Worm (Caenorhabditis elegans) whole organism, L4 larva: ENCODE data around the gene C53A3.4.

Source experiments
- D1046.2 ChIP-seq: fragments of 200-800 bp; sonication (Bioruptor generic); IDR thresholded peaks from 2 replicates; pipeline ENCODE4 v1.3.6; 2022; ENCODE audit warnings: missing genetic modification characterization, missing compliant biosample characterization
- F10B5.3 ChIP-seq: sonication (generic microtip); optimal IDR thresholded peaks from 2 replicates; lab custom pipeline; 2016; ENCODE audit warnings: mild to moderate bottlenecking, missing genetic modification characterization, missing compliant biosample characterization
- F37D6.2 ChIP-seq: sonication (generic microtip); optimal IDR thresholded peaks from 2 replicates; lab custom pipeline; 2016; ENCODE audit warnings: mild to moderate bottlenecking, missing genetic modification characterization, missing compliant biosample characterization
- T20F7.1 ChIP-seq: fragments of 200-800 bp; sonication (Bioruptor generic); optimal IDR thresholded peaks from 2 replicates; lab custom pipeline; 2018; ENCODE audit warnings: mild to moderate bottlenecking, missing genetic modification characterization, missing compliant biosample characterization
- Y105C5A.15 ChIP-seq: fragments of 200-800 bp; sonication (Bioruptor generic); IDR thresholded peaks from 2 replicates; pipeline ENCODE4 v1.3.6; 2022; ENCODE audit warnings: missing genetic modification characterization, missing compliant biosample characterization
- Y48G9A.11 ChIP-seq: fragments of 200-800 bp; sonication (Bioruptor generic); IDR thresholded peaks from 2 replicates; pipeline ENCODE4 v1.3.6; 2022; ENCODE audit warnings: missing genetic modification reagents, missing genetic modification characterization, missing compliant biosample characterization
- ZK337.2 ChIP-seq: fragments of 200-800 bp; sonication (Bioruptor generic); IDR thresholded peaks from 2 replicates; pipeline ENCODE4 v1.3.6; 2022; ENCODE audit warnings: missing genetic modification reagents, missing genetic modification characterization, missing compliant biosample characterization
- attf-4 ChIP-seq: sonication (generic microtip); optimal IDR thresholded peaks from 3 replicates; lab custom pipeline; 2017; ENCODE audit warnings: missing biosample characterization, missing genetic modification characterization
- ceh-20 ChIP-seq: fragments of 200-800 bp; sonication (Bioruptor generic); IDR thresholded peaks from 2 replicates; pipeline ENCODE4 v1.3.6; 2022; ENCODE audit warnings: missing genetic modification reagents, missing genetic modification characterization, missing compliant biosample characterization
- ceh-32 ChIP-seq: sonication (generic microtip); optimal IDR thresholded peaks from 2 replicates; lab custom pipeline; 2016; ENCODE audit warnings: mild to moderate bottlenecking, missing genetic modification characterization, missing compliant biosample characterization; ENCODE audit not compliant: poor library complexity
- ceh-44 ChIP-seq: fragments of 200-800 bp; sonication (Bioruptor generic); IDR thresholded peaks from 2 replicates; pipeline ENCODE4 v1.3.6; 2022; ENCODE audit warnings: missing genetic modification reagents, missing genetic modification characterization, missing compliant biosample characterization
- cey-2 ChIP-seq: sonication (generic microtip); optimal IDR thresholded peaks from 3 replicates; lab custom pipeline; 2017; ENCODE audit warnings: missing genetic modification characterization, mild to moderate bottlenecking, missing compliant biosample characterization, antibody characterized with exemption, borderline replicate concordance; ENCODE audit not compliant: insufficient read depth
- ctbp-1 ChIP-seq: fragments of 200-800 bp; sonication (Bioruptor generic); IDR thresholded peaks from 2 replicates; pipeline ENCODE4 v1.3.6; 2022; ENCODE audit warnings: missing genetic modification reagents, missing genetic modification characterization, missing compliant biosample characterization
- daf-16 ChIP-seq, 3 experiments: sonication (generic microtip); optimal IDR thresholded peaks; 2 replicates each; lab custom pipeline; 2016 to 2017; ENCODE audit warnings: missing genetic modification characterization in 3 of 3, missing genetic modification reagents in 3 of 3, mild to moderate bottlenecking in 2 of 3, missing compliant biosample characterization in 2 of 3, missing biosample characterization in 1 of 3, moderate library complexity in 1 of 3
- daf-19 ChIP-seq: fragments of 200-800 bp; sonication (Bioruptor generic); conservative IDR thresholded peaks from 2 replicates; pipeline ENCODE4 v1.3.6; 2022; ENCODE audit warnings: missing genetic modification characterization, missing compliant biosample characterization
- dmd-8 ChIP-seq: fragments of 200-800 bp; sonication (Bioruptor generic); IDR thresholded peaks from 2 replicates; pipeline ENCODE4 v1.3.6; 2022; ENCODE audit warnings: missing genetic modification characterization, missing compliant biosample characterization
- dmd-9 ChIP-seq: fragments of 200-800 bp; sonication (Bioruptor generic); IDR thresholded peaks from 2 replicates; pipeline ENCODE4 v1.3.6; 2022; ENCODE audit warnings: missing genetic modification reagents, missing genetic modification characterization, missing compliant biosample characterization
- gei-8 ChIP-seq: fragments of 200-800 bp; sonication (Bioruptor generic); optimal IDR thresholded peaks from 2 replicates; lab custom pipeline; 2018; ENCODE audit warnings: mild to moderate bottlenecking, missing genetic modification characterization, missing compliant biosample characterization
- hif-1 ChIP-seq, 2 experiments: sonication (generic microtip); optimal IDR thresholded peaks; 2 replicates each; lab custom pipeline; 2016 to 2017; ENCODE audit warnings: missing compliant biosample characterization in 2 of 2, missing genetic modification characterization in 2 of 2, missing genetic modification reagents in 2 of 2, missing genotype in 2 of 2, mild to moderate bottlenecking in 1 of 2
- hmg-1.1 ChIP-seq: fragments of 200-800 bp; sonication (Bioruptor generic); IDR thresholded peaks from 2 replicates; pipeline ENCODE4 v1.3.6; 2022; ENCODE audit warnings: missing genetic modification reagents, missing genetic modification characterization, missing compliant biosample characterization
- lim-7 ChIP-seq: fragments of 200-800 bp; sonication (Bioruptor generic); IDR thresholded peaks from 2 replicates; pipeline ENCODE4 v1.3.6; 2022; ENCODE audit warnings: missing genetic modification characterization, missing compliant biosample characterization
- lin-1 ChIP-seq: fragments of 200-800 bp; sonication (Bioruptor generic); IDR thresholded peaks from 2 replicates; pipeline ENCODE4 v1.3.6; 2022; ENCODE audit warnings: missing genetic modification reagents, missing genetic modification characterization, missing compliant biosample characterization
- lin-15B ChIP-seq: fragments of 150-350 bp; sonication (generic microtip); optimal IDR thresholded peaks from 3 replicates; lab custom pipeline; 2014; ENCODE audit warnings: missing biosample characterization, missing genetic modification characterization
- lir-3 ChIP-seq: sonication (generic microtip); optimal IDR thresholded peaks from 2 replicates; lab custom pipeline; 2016; ENCODE audit warnings: mild to moderate bottlenecking, missing genetic modification characterization, missing compliant biosample characterization
- mdl-1 ChIP-seq, 2 experiments: fragments of 150-350 bp in 1 of 2; sonication (generic microtip) in 1 of 2; optimal IDR thresholded peaks; 2 replicates each; lab custom pipeline; 2014 to 2017; ENCODE audit warnings: missing biosample characterization in 2 of 2, missing genetic modification characterization in 2 of 2
- nhr-102 ChIP-seq: sonication (generic microtip); optimal IDR thresholded peaks from 2 replicates; lab custom pipeline; 2016; ENCODE audit warnings: mild to moderate bottlenecking, missing genetic modification characterization, moderate library complexity, missing compliant biosample characterization
- nhr-111 ChIP-seq: fragments of 200-800 bp; sonication (Bioruptor generic); optimal IDR thresholded peaks from 2 replicates; lab custom pipeline; 2018; ENCODE audit warnings: mild to moderate bottlenecking, missing genetic modification characterization, missing compliant biosample characterization
- nhr-41 ChIP-seq: fragments of 200-800 bp; sonication (Bioruptor generic); IDR thresholded peaks from 2 replicates; pipeline ENCODE4 v1.3.6; 2022; ENCODE audit warnings: missing genetic modification reagents, missing genetic modification characterization, missing compliant biosample characterization
- nhr-42 ChIP-seq: fragments of 200-800 bp; sonication (Bioruptor generic); IDR thresholded peaks from 2 replicates; pipeline ENCODE4 v1.3.6; 2022; ENCODE audit warnings: missing genetic modification characterization, missing compliant biosample characterization
- nhr-48 ChIP-seq: sonication (generic microtip); optimal IDR thresholded peaks from 2 replicates; lab custom pipeline; 2016; ENCODE audit warnings: mild to moderate bottlenecking, missing genetic modification characterization, missing compliant biosample characterization
- nhr-6 ChIP-seq: fragments of 150-350 bp; optimal IDR thresholded peaks from 2 replicates; lab custom pipeline; 2014; ENCODE audit warnings: missing biosample characterization, missing genetic modification characterization
- rbr-2 ChIP-seq: sonication (generic microtip); optimal IDR thresholded peaks from 2 replicates; lab custom pipeline; 2016; ENCODE audit warnings: missing genotype, missing genetic modification characterization, missing compliant biosample characterization
- set-16 ChIP-seq: fragments of 200-800 bp; sonication (Bioruptor generic); IDR thresholded peaks from 2 replicates; pipeline ENCODE4 v1.3.6; 2022; ENCODE audit warnings: missing genetic modification reagents, missing genetic modification characterization, missing compliant biosample characterization
- snpc-4 ChIP-seq: fragments of 150-350 bp; optimal IDR thresholded peaks from 2 replicates; lab custom pipeline; 2014; ENCODE audit warnings: missing biosample characterization, missing genetic modification characterization
- spr-1 ChIP-seq: sonication (generic microtip); optimal IDR thresholded peaks from 2 replicates; lab custom pipeline; 2016; ENCODE audit warnings: mild to moderate bottlenecking, missing genetic modification characterization, missing compliant biosample characterization
- spr-3 ChIP-seq: fragments of 200-800 bp; sonication (Bioruptor generic); optimal IDR thresholded peaks from 2 replicates; lab custom pipeline; 2018; ENCODE audit warnings: mild to moderate bottlenecking, missing genetic modification characterization, missing compliant biosample characterization
- tag-97 ChIP-seq: fragments of 200-800 bp; sonication (Bioruptor generic); IDR thresholded peaks from 2 replicates; pipeline ENCODE4 v1.3.6; 2022; ENCODE audit warnings: missing genetic modification characterization, missing compliant biosample characterization
- unc-39 ChIP-seq: sonication (generic microtip); optimal IDR thresholded peaks from 2 replicates; lab custom pipeline; 2017; ENCODE audit warnings: missing biosample characterization, missing genetic modification characterization
- vab-7 ChIP-seq: fragments of 200-800 bp; sonication (Bioruptor generic); IDR thresholded peaks from 2 replicates; pipeline ENCODE4 v1.3.6; 2022; ENCODE audit warnings: missing genetic modification reagents, missing genetic modification characterization, missing compliant biosample characterization
- zfp-3 ChIP-seq: fragments of 200-800 bp; sonication (Bioruptor generic); conservative IDR thresholded peaks from 2 replicates; pipeline ENCODE4 v1.3.6; 2022; ENCODE audit warnings: missing genetic modification reagents, missing genetic modification characterization, missing compliant biosample characterization
- ztf-7 ChIP-seq: fragments of 150-350 bp; optimal IDR thresholded peaks from 2 replicates; lab custom pipeline; 2014; ENCODE audit warnings: missing biosample characterization, missing genetic modification characterization

The C53A3.4 gene

DNA sequence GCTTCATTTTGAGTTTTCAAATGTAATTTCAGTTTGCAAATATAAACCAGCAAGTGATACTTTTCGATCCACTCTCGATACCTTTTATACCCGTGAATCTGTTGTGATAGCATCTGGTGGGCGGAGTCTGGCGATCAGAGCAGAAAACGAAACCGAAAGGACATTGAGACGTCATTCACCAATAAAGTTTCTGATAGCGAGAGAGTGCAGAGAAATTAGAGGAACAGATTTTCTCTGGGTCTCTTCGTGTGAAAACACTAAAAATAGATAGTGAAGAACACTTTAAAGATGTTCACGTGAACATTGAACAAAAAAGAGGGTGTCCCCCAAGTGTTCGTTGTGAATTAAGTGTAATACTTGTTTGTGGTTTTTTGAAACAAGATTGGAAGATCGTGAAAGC lies 5.1 kb upstream of the C53A3.4 start, which contains the start of gene pgph-3 (continued):
- TF ChIP-seq spr-1 (tag; lab: Kevin White, UChicago), result peak; percentile 26
- TF ChIP-seq nhr-42 (GFP tag; lab: Robert Waterston, UW), result no peak
- TF ChIP-seq ztf-7 (tag; lab: Kevin White, UChicago), result peak; percentile 65
- no peak for TF ChIP-seq dmd-8
- no peak for TF ChIP-seq attf-4 (tag; lab: Kevin White, UChicago)
- TF ChIP-seq dmd-9 (GFP tag; lab: Robert Waterston, UW), result no peak
- TF ChIP-seq nhr-102 (tag; lab: Kevin White, UChicago), result peak; percentile 78
- TF ChIP-seq nhr-48 (tag; lab: Kevin White, UChicago), result peak; percentile 93
- no peak for TF ChIP-seq unc-39 (tag; lab: Kevin White, UChicago)
- peak; percentile 7 for TF ChIP-seq gei-8
- TF ChIP-seq ceh-20 (GFP tag; lab: Robert Waterston, UW), result peak; percentile 75
- TF ChIP-seq set-16 (GFP tag; lab: Robert Waterston, UW), result no peak
- no peak for TF ChIP-seq Y105C5A.15 (GFP tag; lab: Robert Waterston, UW)
- peak; percentile 80 for TF ChIP-seq cey-2 (tag; lab: Kevin White, UChicago)
- no peak for TF ChIP-seq ctbp-1 (GFP tag; lab: Robert Waterston, UW)
- TF ChIP-seq daf-16 (GFP tag; optimal IDR thresholded peaks at IDR 0.05; lab: Kevin White, UChicago), result peak; percentile 10 to 66
- TF ChIP-seq daf-16 (tag; optimal IDR thresholded peaks at IDR 0.05; lab: Kevin White, UChicago), result peak; percentile 85
- TF ChIP-seq F37D6.2, result no peak
- TF ChIP-seq zfp-3, result peak; percentile 49; the same call in 1 of the 2 replicates
- TF ChIP-seq hif-1 (tag; optimal IDR thresholded peaks at IDR 0.05; lab: Kevin White, UChicago), result peak in 1 of 2 experiments; percentile 41
- TF ChIP-seq daf-19, result no peak
- TF ChIP-seq nhr-111 (GFP tag; lab: Kevin White, UChicago), result no peak
- no peak for TF ChIP-seq lin-15B (tag; lab: Kevin White, UChicago)
- no peak for TF ChIP-seq vab-7 (GFP tag; lab: Robert Waterston, UW)
- no peak for TF ChIP-seq ceh-44 (GFP tag; lab: Robert Waterston, UW)
- TF ChIP-seq hmg-1.1, result no peak
- peak; percentile 49 for TF ChIP-seq nhr-6 (tag; lab: Kevin White, UChicago)
- TF ChIP-seq ceh-32 (tag; lab: Kevin White, UChicago), result no peak
- TF ChIP-seq lin-1 (GFP tag; lab: Robert Waterston, UW), result peak; percentile 91
- TF ChIP-seq F10B5.3, result no peak
- no peak for TF ChIP-seq nhr-41 (GFP tag; lab: Robert Waterston, UW)
- TF ChIP-seq, all 104 proteins: peak for 36

DNA sequence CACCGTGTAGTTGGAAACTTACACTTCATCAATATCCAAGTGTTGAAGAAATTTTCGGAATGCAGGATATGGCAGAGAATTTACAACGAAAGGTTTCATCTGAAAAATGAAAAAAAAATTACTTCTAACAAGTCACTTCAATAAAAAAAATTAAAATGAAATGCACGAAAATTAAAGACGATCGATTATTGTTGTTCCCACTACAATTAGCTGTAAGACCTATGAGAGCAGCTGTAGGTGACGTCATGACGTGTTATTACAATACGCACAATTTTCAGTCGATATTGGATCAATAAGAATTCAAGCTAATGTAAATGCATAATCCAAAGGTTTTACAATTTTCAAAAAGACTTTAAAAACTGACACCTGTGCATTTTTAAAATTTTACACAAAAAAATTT lies 1.5 kb upstream of the C53A3.4 start, which contains the start of gene C53A3.1:
C53A3.1 (minus strand) TSS at position 101 of the 400 bp plus-strand sequence.
- TF ChIP-seq Y105C5A.15 (GFP tag; lab: Robert Waterston, UW) (no peak), lir-3 (no peak), snpc-4 (tag; lab: Kevin White, UChicago) (no peak), Y48G9A.11 (GFP tag; lab: Robert Waterston, UW) (no peak), ZK337.2 (GFP tag; lab: Robert Waterston, UW) (no peak), T20F7.1 (no peak), D1046.2 (GFP tag; lab: Robert Waterston, UW) (no peak), mdl-1 (tag; optimal IDR thresholded peaks at IDR 0.05; lab: Kevin White, UChicago) (no peak), ceh-32 (tag; lab: Kevin White, UChicago) (no peak)

ce11 chrV:5756193-5756592 lies 2.5 kb downstream of the C53A3.4 start, which contains the start of gene C53A3.3:
C53A3.3 (plus strand) TSS chrV:5756493.
- TF ChIP-seq rbr-2 (tag; lab: Kevin White, UChicago), result no peak
- no peak for TF ChIP-seq tag-97 (GFP tag; lab: Robert Waterston, UW)
- TF ChIP-seq dmd-9 (GFP tag; lab: Robert Waterston, UW), result no peak
- no peak for TF ChIP-seq lim-7 (GFP tag; lab: Robert Waterston, UW)
- TF ChIP-seq spr-3 (GFP tag; lab: Kevin White, UChicago), result no peak
